Worm (Caenorhabditis elegans) whole organism, L4 larva: ENCODE results near the gene F20B6.5.
"Not testable (repeated sequence)": the region's sequence is repeated elsewhere in the genome, so short reads cannot be mapped to it uniquely, and the experiment has no call there.

Experiments
- ama-1 ChIP-seq: fragments of 150-350 bp; optimal IDR thresholded peaks from 2 replicates; lab custom pipeline; 2014; ENCODE audit warnings: inconsistent platforms, mixed read lengths
- cey-2 ChIP-seq: sonication (generic microtip); optimal IDR thresholded peaks from 3 replicates; lab custom pipeline; 2017; ENCODE audit warnings: missing genetic modification characterization, mild to moderate bottlenecking, missing compliant biosample characterization, antibody characterized with exemption, borderline replicate concordance; ENCODE audit not compliant: insufficient read depth
- daf-12 ChIP-seq: fragments of 150-350 bp; optimal IDR thresholded peaks from 2 replicates; lab custom pipeline; 2014; ENCODE audit warnings: missing biosample characterization, missing genetic modification reagents, missing genetic modification characterization
- daf-8 ChIP-seq: fragments of 200-800 bp; sonication (Bioruptor generic); IDR thresholded peaks from 2 replicates; pipeline ENCODE4 v1.3.6; 2022; ENCODE audit warnings: missing genetic modification characterization, missing compliant biosample characterization
- dmd-9 ChIP-seq: fragments of 200-800 bp; sonication (Bioruptor generic); IDR thresholded peaks from 2 replicates; pipeline ENCODE4 v1.3.6; 2022; ENCODE audit warnings: missing genetic modification reagents, missing genetic modification characterization, missing compliant biosample characterization
- egl-27 ChIP-seq: sonication (generic microtip); optimal IDR thresholded peaks from 3 replicates; lab custom pipeline; 2017; ENCODE audit warnings: missing biosample characterization, missing genetic modification reagents, missing genetic modification characterization
- jun-1 ChIP-seq: fragments of 150-350 bp; optimal IDR thresholded peaks from 2 replicates; lab custom pipeline; 2014; ENCODE audit warnings: missing biosample characterization, missing genetic modification reagents, missing genetic modification characterization
- lsy-2 ChIP-seq, 2 experiments: fragments of 150-350 bp in 1 of 2; sonication (generic microtip) in 1 of 2; optimal IDR thresholded peaks; 2 replicates each; lab custom pipeline; 2014 to 2017; ENCODE audit warnings: missing biosample characterization in 2 of 2, missing genetic modification characterization in 2 of 2
- mes-2 ChIP-seq: sonication (generic microtip); optimal IDR thresholded peaks from 2 replicates; lab custom pipeline; 2016; ENCODE audit warnings: missing genotype, mild to moderate bottlenecking, missing genetic modification characterization, missing compliant biosample characterization; ENCODE audit not compliant: poor library complexity, severe bottlenecking
- nhr-11 ChIP-seq: fragments of 150-350 bp; optimal IDR thresholded peaks from 2 replicates; lab custom pipeline; 2014; ENCODE audit warnings: missing biosample characterization, missing genetic modification characterization
- nhr-6 ChIP-seq: fragments of 150-350 bp; optimal IDR thresholded peaks from 2 replicates; lab custom pipeline; 2014; ENCODE audit warnings: missing biosample characterization, missing genetic modification characterization
- pqm-1 ChIP-seq: sonication (generic microtip); optimal IDR thresholded peaks from 2 replicates; lab custom pipeline; 2017; ENCODE audit warnings: missing biosample characterization, missing genetic modification characterization
- unc-130 ChIP-seq: sonication (generic microtip); optimal IDR thresholded peaks from 2 replicates; lab custom pipeline; 2016; ENCODE audit warnings: missing genetic modification reagents, missing genetic modification characterization, missing compliant biosample characterization

ce11 chrX:4207385-4207784 is 7.7 kb upstream of the F20B6.5 start, which contains the start of gene F20B6.9:
- TF ChIP-seq daf-8 (GFP tag; lab: Robert Waterston, UW); pqm-1 (tag; lab: Kevin White, UChicago); cey-2; egl-27 (tag; lab: Kevin White, UChicago); ama-1 (lab: Kevin White, UChicago); unc-130 (GFP tag; lab: Kevin White, UChicago); dmd-9; lsy-2 (tag; optimal IDR thresholded peaks at IDR 0.05; lab: Kevin White, UChicago); nhr-6 (tag; lab: Kevin White, UChicago); mes-2 (tag; lab: Kevin White, UChicago); daf-12 (tag; lab: Kevin White, UChicago); nhr-11 (tag; lab: Kevin White, UChicago); jun-1 (tag; lab: Kevin White, UChicago): not testable (repeated sequence)
